Worm (Caenorhabditis elegans) whole organism, L2 larva: ENCODE measurements around the gene C54F6.18.

ENCODE experiments used
- R02D3.7 ChIP-seq: fragments of 150-350 bp; optimal IDR thresholded peaks from 2 replicates; lab custom pipeline; 2014; ENCODE audit warnings: missing biosample characterization, missing genetic modification characterization
- aly-2 ChIP-seq: fragments of 150-350 bp; optimal IDR thresholded peaks from 2 replicates; lab custom pipeline; 2014; ENCODE audit warnings: missing biosample characterization, missing genetic modification characterization
- fos-1 ChIP-seq: fragments of 150-350 bp; optimal IDR thresholded peaks from 2 replicates; lab custom pipeline; 2014; ENCODE audit warnings: missing biosample characterization, missing genetic modification characterization
- gmeb-1 ChIP-seq: fragments of 150-350 bp; optimal IDR thresholded peaks from 2 replicates; lab custom pipeline; 2014; ENCODE audit warnings: missing biosample characterization, missing genetic modification characterization
- nhr-10 ChIP-seq: sonication (generic microtip); optimal IDR thresholded peaks from 2 replicates; lab custom pipeline; 2017; ENCODE audit warnings: missing biosample characterization, missing genetic modification characterization
- nhr-6 ChIP-seq: fragments of 150-350 bp; optimal IDR thresholded peaks from 2 replicates; lab custom pipeline; 2014; ENCODE audit warnings: missing biosample characterization, missing genetic modification characterization
- skn-1 ChIP-seq: sonication (generic microtip); optimal IDR thresholded peaks from 2 replicates; lab custom pipeline; 2017; ENCODE audit warnings: missing biosample characterization, missing genetic modification characterization
- unc-39 ChIP-seq: fragments of 150-350 bp; optimal IDR thresholded peaks from 2 replicates; lab custom pipeline; 2014; ENCODE audit warnings: missing biosample characterization, missing genetic modification characterization

DNA sequence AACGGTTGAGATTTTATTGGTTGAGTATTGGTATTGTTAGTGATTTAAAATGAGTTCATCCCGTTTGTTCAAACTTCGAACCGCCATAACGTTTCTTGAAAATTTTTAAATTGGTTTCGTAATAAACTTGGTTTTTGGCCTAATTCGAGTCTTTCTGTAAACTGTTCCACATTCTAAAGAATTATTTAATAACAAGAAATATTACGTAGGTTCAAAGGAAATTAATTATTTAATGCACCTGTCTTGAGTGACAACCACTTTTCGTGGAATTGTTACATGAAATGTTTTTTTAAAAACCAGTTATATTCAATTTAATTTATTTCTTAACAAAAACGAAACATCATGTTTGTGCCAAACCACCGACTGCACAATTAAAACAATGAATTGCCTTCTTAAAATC is 24.6 kb upstream of the C54F6.18 start:
- no peak for TF ChIP-seq unc-39 (tag; lab: Kevin White, UChicago)
- TF ChIP-seq aly-2 (tag; lab: Kevin White, UChicago) = no peak
- no peak for TF ChIP-seq nhr-10 (tag; lab: Kevin White, UChicago)
- TF ChIP-seq gmeb-1 (tag; lab: Kevin White, UChicago) = no peak
- TF ChIP-seq skn-1 (tag; lab: Kevin White, UChicago) = no peak
- TF ChIP-seq R02D3.7 (tag; lab: Kevin White, UChicago) = no peak
- no peak for TF ChIP-seq fos-1 (tag; lab: Kevin White, UChicago)
- no peak for TF ChIP-seq nhr-6 (tag; lab: Kevin White, UChicago)
